Worm (Caenorhabditis elegans): ENCODE measurements around the gene exos-9.

- TF ChIP-seq elt-3 (tag; optimal IDR thresholded peaks at IDR 0.05) (no peak), unc-62 (GFP tag; optimal IDR thresholded peaks at IDR 0.05) (no peak), ztf-11 (tag; optimal IDR thresholded peaks at IDR 0.05) (no peak), nhr-76 (tag; optimal IDR thresholded peaks at IDR 0.05) (no peak), lin-13 (tag; optimal IDR thresholded peaks at IDR 0.05) (no peak)
Observed at ce11 chrIII:7210486-7210885, 12.6 kb upstream of the exos-9 start.
